Worm (Caenorhabditis elegans) whole organism, L3 larva: ENCODE measurements around the gene ubc-15.

ENCODE experiments used
- ZK546.5 ChIP-seq: sonication (generic microtip); optimal IDR thresholded peaks from 2 replicates; lab custom pipeline; 2017; ENCODE audit warnings: missing biosample characterization, missing genetic modification characterization
- aly-2 ChIP-seq: fragments of 150-350 bp; optimal IDR thresholded peaks from 2 replicates; lab custom pipeline; 2014; ENCODE audit warnings: missing biosample characterization, missing genetic modification characterization
- ama-1 ChIP-seq: fragments of 150-350 bp; optimal IDR thresholded peaks from 2 replicates; lab custom pipeline; 2018
- ceh-28 ChIP-seq: fragments of 150-350 bp; optimal IDR thresholded peaks from 2 replicates; lab custom pipeline; 2014; ENCODE audit warnings: missing biosample characterization, missing genetic modification reagents, missing genetic modification characterization
- ceh-9 ChIP-seq: sonication (generic microtip); optimal IDR thresholded peaks from 2 replicates; lab custom pipeline; 2018; ENCODE audit warnings: missing biosample characterization, missing genetic modification characterization
- egl-27 ChIP-seq: sonication (generic microtip); optimal IDR thresholded peaks from 4 replicates; lab custom pipeline; 2017; ENCODE audit warnings: missing biosample characterization, missing genetic modification reagents, missing genetic modification characterization
- egl-5 ChIP-seq: fragments of 150-350 bp; optimal IDR thresholded peaks from 2 replicates; lab custom pipeline; 2017; ENCODE audit warnings: missing biosample characterization, missing genetic modification reagents, missing genetic modification characterization, inconsistent platforms
- elt-2 ChIP-seq: sonication (generic microtip); optimal IDR thresholded peaks from 2 replicates; lab custom pipeline; 2016; ENCODE audit warnings: missing genetic modification reagents, mild to moderate bottlenecking, missing genetic modification characterization, missing compliant biosample characterization
- elt-3 ChIP-seq, 3 experiments: fragments of 150-350 bp in 1 of 3; sonication (generic microtip) in 2 of 3; optimal IDR thresholded peaks; 2 replicates in 2 of 3; 4 replicates in 1 of 3; lab custom pipeline; 2014 to 2017; ENCODE audit warnings: missing biosample characterization in 3 of 3, missing genetic modification characterization in 3 of 3
- eor-1 ChIP-seq, 2 experiments: fragments of 150-350 bp; optimal IDR thresholded peaks; 2 replicates each; lab custom pipeline; 2014 to 2018; ENCODE audit warnings: missing biosample characterization in 2 of 2, missing genetic modification characterization in 2 of 2
- fos-1 ChIP-seq: fragments of 150-350 bp; optimal IDR thresholded peaks from 2 replicates; lab custom pipeline; 2014; ENCODE audit warnings: missing biosample characterization, missing genetic modification characterization
- hmg-11 ChIP-seq: sonication (generic microtip); optimal IDR thresholded peaks from 2 replicates; lab custom pipeline; 2016; ENCODE audit warnings: missing genetic modification characterization, missing compliant biosample characterization
- lin-15B ChIP-seq: fragments of 150-350 bp; optimal IDR thresholded peaks from 2 replicates; lab custom pipeline; 2014; ENCODE audit warnings: missing biosample characterization, missing genetic modification characterization
- lin-39 ChIP-seq: fragments of 150-350 bp; optimal IDR thresholded peaks from 2 replicates; lab custom pipeline; 2018; ENCODE audit warnings: missing biosample characterization, missing genetic modification reagents, missing genetic modification characterization
- mml-1 ChIP-seq: fragments of 150-350 bp; sonication (generic microtip); optimal IDR thresholded peaks from 3 replicates; lab custom pipeline; 2014; ENCODE audit warnings: missing biosample characterization, missing genetic modification characterization
- nfya-1 ChIP-seq: sonication (generic microtip); optimal IDR thresholded peaks from 2 replicates; lab custom pipeline; 2017; ENCODE audit warnings: missing genetic modification characterization, mild to moderate bottlenecking, missing compliant biosample characterization, antibody characterized with exemption, moderate library complexity; ENCODE audit not compliant: insufficient read depth
- nhr-11 ChIP-seq: fragments of 150-350 bp; optimal IDR thresholded peaks from 2 replicates; lab custom pipeline; 2014; ENCODE audit warnings: missing biosample characterization, missing genetic modification characterization
- nhr-12 ChIP-seq: fragments of 150-350 bp; optimal IDR thresholded peaks from 2 replicates; lab custom pipeline; 2014; ENCODE audit warnings: missing biosample characterization, missing genetic modification characterization
- nhr-237 ChIP-seq: fragments of 150-350 bp; optimal IDR thresholded peaks from 2 replicates; lab custom pipeline; 2014; ENCODE audit warnings: missing biosample characterization, missing genetic modification characterization
- nhr-28 ChIP-seq: fragments of 150-350 bp; optimal IDR thresholded peaks from 2 replicates; lab custom pipeline; 2014; ENCODE audit warnings: missing biosample characterization, missing genetic modification characterization
- nhr-67 ChIP-seq: fragments of 150-350 bp; optimal IDR thresholded peaks from 2 replicates; lab custom pipeline; 2014; ENCODE audit warnings: missing biosample characterization, missing genetic modification characterization
- nhr-76 ChIP-seq: fragments of 150-350 bp; sonication (generic microtip); optimal IDR thresholded peaks from 5 replicates; lab custom pipeline; 2014; ENCODE audit warnings: missing biosample characterization, missing genetic modification characterization
- nhr-77 ChIP-seq: fragments of 150-350 bp; optimal IDR thresholded peaks from 2 replicates; lab custom pipeline; 2014; ENCODE audit warnings: missing biosample characterization, missing genetic modification characterization
- pqm-1 ChIP-seq: fragments of 150-350 bp; optimal IDR thresholded peaks from 2 replicates; lab custom pipeline; 2017; ENCODE audit warnings: missing biosample characterization, missing genetic modification characterization, inconsistent platforms
- sea-2 ChIP-seq: fragments of 150-350 bp; sonication (generic microtip); optimal IDR thresholded peaks from 4 replicates; lab custom pipeline; 2014; ENCODE audit warnings: missing biosample characterization, missing genetic modification reagents, missing genetic modification characterization
- skn-1 ChIP-seq: fragments of 150-350 bp; optimal IDR thresholded peaks from 2 replicates; lab custom pipeline; 2014; ENCODE audit warnings: missing biosample characterization, missing genetic modification characterization
- snpc-4 ChIP-seq: fragments of 150-350 bp; optimal IDR thresholded peaks from 2 replicates; lab custom pipeline; 2014; ENCODE audit warnings: missing biosample characterization, missing genetic modification characterization
- tbx-2 ChIP-seq: sonication (generic microtip); optimal IDR thresholded peaks from 2 replicates; lab custom pipeline; 2016; ENCODE audit warnings: mild to moderate bottlenecking, missing genetic modification characterization, missing compliant biosample characterization
- unc-39 ChIP-seq: sonication (generic microtip); optimal IDR thresholded peaks from 4 replicates; lab custom pipeline; 2017; ENCODE audit warnings: missing biosample characterization, missing genetic modification characterization
- zag-1 ChIP-seq: fragments of 150-350 bp; optimal IDR thresholded peaks from 2 replicates; lab custom pipeline; 2014; ENCODE audit warnings: missing biosample characterization, missing genetic modification characterization
- ztf-11 ChIP-seq: fragments of 150-350 bp; optimal IDR thresholded peaks from 2 replicates; lab custom pipeline; 2014; ENCODE audit warnings: missing biosample characterization, missing genetic modification characterization
- ztf-4 ChIP-seq: fragments of 150-350 bp; optimal IDR thresholded peaks from 2 replicates; lab custom pipeline; 2014; ENCODE audit warnings: missing biosample characterization, missing genetic modification characterization

The ubc-15 gene

ce11 chrII:2885518-2886449 lies 27.6 kb downstream of the ubc-15 start:
- TF ChIP-seq nhr-12 (no peak), snpc-4 (no peak), egl-5 (tag; lab: Kevin White, UChicago) (no peak), eor-1 (tag; optimal IDR thresholded peaks at IDR 0.05; lab: Kevin White, UChicago) (no peak), egl-27 (tag; lab: Kevin White, UChicago) (no peak), ceh-28 (tag; lab: Kevin White, UChicago) (peak; percentile 94), elt-3 (tag; optimal IDR thresholded peaks at IDR 0.05; lab: Kevin White, UChicago) (no peak)

DNA sequence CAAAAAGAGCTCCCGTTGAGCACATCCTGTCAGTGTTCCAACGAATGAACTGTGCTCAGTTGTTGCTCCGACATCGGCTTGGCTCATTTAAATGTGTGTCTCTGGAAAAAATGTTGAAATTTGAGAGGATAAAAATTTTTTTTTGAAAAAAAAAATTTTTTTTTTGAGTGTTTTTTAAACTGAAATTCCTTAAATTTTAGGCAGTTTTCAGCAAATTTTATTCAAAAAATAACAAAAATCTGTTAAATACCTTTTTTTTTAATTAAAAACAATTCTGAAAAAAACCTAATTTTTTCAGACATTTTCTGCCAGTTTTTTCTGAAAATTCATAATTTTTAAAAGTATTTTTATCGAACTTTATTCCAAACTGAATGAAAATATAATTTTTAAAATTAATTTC lies 28.6 kb downstream of the ubc-15 start, which contains the start of gene pigw-1:
Gene pigw-1, minus strand, starts transcription at position 101 of the 400 bp plus-strand sequence.
- TF ChIP-seq ceh-9 (tag; lab: Kevin White, UChicago): no peak
- no peak for TF ChIP-seq nhr-77 (tag; lab: Kevin White, UChicago)
- no peak for TF ChIP-seq ztf-11 (tag; lab: Kevin White, UChicago)
- TF ChIP-seq eor-1 (tag; optimal IDR thresholded peaks at IDR 0.05; lab: Kevin White, UChicago): no peak
- no peak for TF ChIP-seq nhr-12
- no peak for TF ChIP-seq ama-1
- TF ChIP-seq ztf-4 (tag; lab: Kevin White, UChicago): no peak
- TF ChIP-seq egl-27 (tag; lab: Kevin White, UChicago): no peak
- TF ChIP-seq, all 47 proteins: peak for 0

ce11 chrII:2881088-2881487 lies 32.3 kb downstream of the ubc-15 start:
- no peak for TF ChIP-seq tbx-2
- no peak for TF ChIP-seq fos-1 (tag; lab: Kevin White, UChicago)
- TF ChIP-seq lin-39 (tag; lab: Kevin White, UChicago): no peak
- no peak for TF ChIP-seq nhr-237
- no peak for TF ChIP-seq aly-2 (tag; lab: Kevin White, UChicago)
- TF ChIP-seq elt-3 (tag; optimal IDR thresholded peaks at IDR 0.05; lab: Kevin White, UChicago): no peak
- TF ChIP-seq mml-1: no peak
- no peak for TF ChIP-seq pqm-1 (tag; lab: Kevin White, UChicago)

DNA sequence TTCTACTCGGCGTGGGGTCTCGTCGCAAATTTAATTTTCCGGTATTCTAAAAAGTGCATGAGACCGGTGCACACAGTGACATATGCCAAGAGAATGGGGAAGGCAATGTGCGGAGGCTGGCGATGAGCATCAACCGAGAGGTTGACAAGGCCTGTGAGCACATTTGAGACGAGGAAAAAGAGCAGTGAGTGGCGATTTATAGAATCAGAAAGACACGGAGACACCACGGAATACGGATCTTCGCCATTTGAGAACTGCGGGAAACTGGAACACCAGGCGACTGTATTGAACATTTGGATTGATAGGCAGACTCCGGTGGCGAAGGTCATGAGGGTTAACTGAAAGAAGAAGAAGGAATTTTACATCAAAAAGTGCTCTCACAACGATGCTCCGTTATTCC lies 34.5 kb downstream of the ubc-15 start:
- no peak for TF ChIP-seq nhr-11 (tag; lab: Kevin White, UChicago)
- no peak for TF ChIP-seq lin-39 (tag; lab: Kevin White, UChicago)
- TF ChIP-seq skn-1 (tag; lab: Kevin White, UChicago): no peak
- TF ChIP-seq nhr-237: no peak
- TF ChIP-seq aly-2 (tag; lab: Kevin White, UChicago): no peak
- no peak for TF ChIP-seq nhr-67
- no peak for TF ChIP-seq egl-5 (tag; lab: Kevin White, UChicago)
- no peak for TF ChIP-seq nhr-76 (tag; lab: Kevin White, UChicago)
- no peak for TF ChIP-seq pqm-1 (tag; lab: Kevin White, UChicago)
- TF ChIP-seq unc-39 (tag; lab: Kevin White, UChicago): no peak
- TF ChIP-seq elt-2 (tag; lab: Kevin White, UChicago): no peak
- TF ChIP-seq lin-15B (tag; lab: Kevin White, UChicago): no peak
- TF ChIP-seq ama-1: no peak
- no peak for TF ChIP-seq tbx-2
- no peak for TF ChIP-seq fos-1 (tag; lab: Kevin White, UChicago)
- no peak for TF ChIP-seq zag-1 (tag; lab: Kevin White, UChicago)
- no peak for TF ChIP-seq ZK546.5 (tag; lab: Kevin White, UChicago)
- no peak for TF ChIP-seq sea-2 (GFP tag; lab: Kevin White, UChicago)
- TF ChIP-seq, all 47 proteins: peak for 0

DNA sequence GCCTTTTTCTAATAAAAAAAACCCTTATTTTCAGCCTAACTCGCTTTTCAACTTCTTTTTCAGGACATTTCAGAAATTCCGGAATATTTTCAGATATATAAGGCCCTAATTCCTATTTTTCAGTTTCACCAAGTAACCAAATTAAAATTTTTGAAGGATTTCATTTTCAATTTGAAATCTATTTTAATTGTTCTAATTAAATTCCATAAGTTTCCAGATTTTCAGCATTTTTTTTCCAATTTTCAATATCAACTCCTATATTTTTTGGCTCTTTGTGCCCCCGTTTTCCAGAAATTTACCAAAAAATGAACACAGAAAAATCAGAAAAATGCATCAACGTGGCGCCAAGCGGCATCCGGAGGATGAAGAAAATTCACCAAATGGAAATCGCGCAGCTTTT lies 38.6 kb downstream of the ubc-15 start, which contains the start of gene Y110A2AL.1:
Gene Y110A2AL.1, plus strand, starts transcription at position 301 of the 400 bp plus-strand sequence.
- TF ChIP-seq nhr-28 (tag; lab: Kevin White, UChicago): no peak
- TF ChIP-seq pqm-1 (tag; lab: Kevin White, UChicago): no peak
- no peak for TF ChIP-seq snpc-4
- TF ChIP-seq lin-39 (tag; lab: Kevin White, UChicago): no peak
- TF ChIP-seq unc-39 (tag; lab: Kevin White, UChicago): no peak
- TF ChIP-seq hmg-11 (tag; lab: Kevin White, UChicago): no peak
- no peak for TF ChIP-seq nfya-1 (tag; lab: Kevin White, UChicago)
